Worm (Caenorhabditis elegans): ENCODE measurements around the gene unc-7.

DNA sequence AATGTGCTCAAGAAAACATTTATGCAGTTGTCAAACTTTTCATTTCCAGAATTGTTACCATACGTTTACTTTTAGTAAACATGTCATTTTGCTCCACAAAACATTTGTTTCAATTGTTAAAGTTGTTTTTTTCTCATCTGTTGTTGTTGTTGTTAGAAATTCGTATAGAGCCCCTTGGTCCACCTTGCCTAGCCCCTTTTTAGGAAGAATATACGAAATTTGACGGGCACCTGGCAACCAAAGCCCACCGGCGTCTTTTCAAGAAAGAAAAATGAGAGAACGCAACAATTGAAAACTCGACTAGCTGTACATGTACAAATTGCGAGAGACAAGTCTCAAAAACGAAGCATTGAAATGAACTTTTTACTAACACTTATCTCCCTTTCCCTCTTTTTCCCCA, 63.1 kb downstream of the unc-7 start, which contains the start of gene F09B12.5:
- TF ChIP-seq zag-1 (tag; optimal IDR thresholded peaks at IDR 0.05) = no peak
- TF ChIP-seq mdl-1 (tag; optimal IDR thresholded peaks at IDR 0.05) = no peak
- no peak for TF ChIP-seq R02D3.7 (tag; optimal IDR thresholded peaks at IDR 0.05)
- TF ChIP-seq ama-1 (optimal IDR thresholded peaks at IDR 0.05) = no peak
- TF ChIP-seq ceh-82 (tag; optimal IDR thresholded peaks at IDR 0.05) = no peak
- TF ChIP-seq snpc-4 (tag; optimal IDR thresholded peaks at IDR 0.05) = no peak

Measured in whole organism, L3 larva.